Fruit fly (Drosophila melanogaster): ENCODE measurements around the gene Prp18.

DNA sequence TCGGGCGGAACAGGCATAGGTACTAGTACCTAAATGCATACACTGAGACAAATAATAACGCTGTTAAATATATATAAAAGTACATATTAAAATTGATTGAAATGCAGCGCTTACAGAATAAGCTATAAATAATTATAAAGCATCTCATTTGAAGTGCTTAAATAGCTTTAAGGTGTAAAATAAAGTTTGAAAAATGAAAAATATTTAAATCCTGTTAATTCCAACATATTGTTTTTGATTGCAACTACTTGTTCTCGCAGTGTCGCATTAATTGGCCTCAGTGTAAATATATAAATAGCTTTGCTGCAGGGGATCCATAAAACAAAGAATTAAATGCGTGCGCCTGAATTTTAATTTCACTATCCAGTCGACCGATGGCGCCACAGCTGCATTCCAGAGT lies 27.3 kb upstream of the Prp18 start:
- TF ChIP-seq OdsH (GFP tag; optimal IDR thresholded peaks at IDR 0.05) (no peak), Hr83 (GFP tag; optimal IDR thresholded peaks at IDR 0.05; ENCODE audit: poor library complexity, severe bottlenecking) (no peak), usp (GFP tag; optimal IDR thresholded peaks at IDR 0.05) (no peak), br (GFP tag; optimal IDR thresholded peaks at IDR 0.05) (no peak), psq (GFP tag; optimal IDR thresholded peaks at IDR 0.05) (no peak), rgr (GFP tag; optimal IDR thresholded peaks at IDR 0.05) (no peak), Dfd (GFP tag; optimal IDR thresholded peaks at IDR 0.05) (no peak), CG9705 (GFP tag; optimal IDR thresholded peaks at IDR 0.05) (no peak), CG32264 (GFP tag; optimal IDR thresholded peaks at IDR 0.05) (no peak)

Measured in whole organism, wandering third instar larva.